Worm (Caenorhabditis elegans) whole organism, young adult: ENCODE results near the gene mnp-1.

Source experiments
- B0261.1 ChIP-seq: sonication (generic microtip); optimal IDR thresholded peaks from 2 replicates; lab custom pipeline; 2016; ENCODE audit warnings: mild to moderate bottlenecking, missing genetic modification characterization, moderate library complexity, missing compliant biosample characterization
- D2030.7 ChIP-seq: fragments of 200-800 bp; sonication (Bioruptor generic); IDR thresholded peaks from 2 replicates; pipeline ENCODE4 v1.3.6; 2022; ENCODE audit warnings: missing genetic modification reagents, missing genetic modification characterization, missing compliant biosample characterization
- F10E7.11 ChIP-seq: sonication (generic microtip); optimal IDR thresholded peaks from 2 replicates; lab custom pipeline; 2017; ENCODE audit warnings: mild to moderate bottlenecking, missing genetic modification characterization, moderate library complexity, missing compliant biosample characterization
- F23B12.7 ChIP-seq: sonication (generic microtip); optimal IDR thresholded peaks from 2 replicates; lab custom pipeline; 2017; ENCODE audit warnings: missing genetic modification characterization, mild to moderate bottlenecking, missing compliant biosample characterization, antibody characterized with exemption, moderate library complexity; ENCODE audit not compliant: insufficient read depth
- F37B4.10 ChIP-seq: fragments of 200-800 bp; sonication (Bioruptor generic); IDR thresholded peaks from 2 replicates; pipeline ENCODE4 v1.3.6; 2022; ENCODE audit warnings: missing genetic modification characterization, missing compliant biosample characterization
- F57A8.1 ChIP-seq: fragments of 200-800 bp; sonication (Bioruptor generic); optimal IDR thresholded peaks from 2 replicates; lab custom pipeline; 2018; ENCODE audit warnings: mild to moderate bottlenecking, missing genetic modification characterization, moderate library complexity, missing compliant biosample characterization
- T07F8.4 ChIP-seq: sonication (generic microtip); optimal IDR thresholded peaks from 2 replicates; lab custom pipeline; 2016; ENCODE audit warnings: mild to moderate bottlenecking, missing genetic modification characterization, moderate library complexity, missing compliant biosample characterization
- Y53F4B.3 ChIP-seq: fragments of 200-800 bp; sonication (Bioruptor generic); IDR thresholded peaks from 2 replicates; pipeline ENCODE4 v1.3.6; 2022; ENCODE audit warnings: missing genetic modification reagents, missing genetic modification characterization, missing compliant biosample characterization
- ZK185.1 ChIP-seq: sonication (generic microtip); optimal IDR thresholded peaks from 2 replicates; lab custom pipeline; 2016; ENCODE audit warnings: mild to moderate bottlenecking, missing genetic modification characterization, missing compliant biosample characterization; ENCODE audit not compliant: poor library complexity, severe bottlenecking
- ama-1 ChIP-seq, 3 experiments: fragments of 150-350 bp in 1 of 3; sonication (generic microtip) in 2 of 3; optimal IDR thresholded peaks; 2 replicates each; lab custom pipeline; 2014 to 2018; ENCODE audit warnings: missing biosample characterization in 2 of 3, missing genetic modification characterization in 2 of 3, missing genetic modification reagents in 2 of 3
- aptf-2 ChIP-seq: fragments of 200-800 bp; sonication (Bioruptor generic); conservative IDR thresholded peaks from 2 replicates; pipeline ENCODE4 v1.3.6; 2022; ENCODE audit warnings: missing genetic modification reagents, missing genetic modification characterization, missing compliant biosample characterization
- ceh-100 ChIP-seq: fragments of 200-800 bp; sonication (Bioruptor generic); IDR thresholded peaks from 2 replicates; pipeline ENCODE4 v1.3.6; 2022; ENCODE audit warnings: missing genetic modification reagents, missing genetic modification characterization, missing compliant biosample characterization
- ceh-58 ChIP-seq: fragments of 200-800 bp; sonication (Bioruptor generic); IDR thresholded peaks from 2 replicates; pipeline ENCODE4 v1.3.6; 2022; ENCODE audit warnings: missing genetic modification characterization, missing compliant biosample characterization
- chd-7 ChIP-seq: sonication (generic microtip); optimal IDR thresholded peaks from 2 replicates; lab custom pipeline; 2016; ENCODE audit warnings: mild to moderate bottlenecking, missing genetic modification characterization, moderate library complexity, missing compliant biosample characterization
- dox-1 ChIP-seq: fragments of 200-800 bp; sonication (Bioruptor generic); IDR thresholded peaks from 2 replicates; pipeline ENCODE4 v1.3.6; 2022; ENCODE audit warnings: missing genetic modification reagents, missing genetic modification characterization, missing compliant biosample characterization
- dpff-1 ChIP-seq: sonication (generic microtip); optimal IDR thresholded peaks from 2 replicates; lab custom pipeline; 2017; ENCODE audit warnings: mild to moderate bottlenecking, missing genetic modification characterization, missing compliant biosample characterization
- dpl-1 ChIP-seq: fragments of 150-350 bp; optimal IDR thresholded peaks from 2 replicates; lab custom pipeline; 2014; ENCODE audit warnings: missing biosample characterization, missing genetic modification reagents, missing genetic modification characterization
- ekl-4 ChIP-seq: fragments of 200-800 bp; sonication (Bioruptor generic); IDR thresholded peaks from 2 replicates; pipeline ENCODE4 v1.3.6; 2022; ENCODE audit warnings: missing genetic modification reagents, missing genetic modification characterization, missing compliant biosample characterization
- ets-4 ChIP-seq: fragments of 200-800 bp; sonication (Bioruptor generic); optimal IDR thresholded peaks from 2 replicates; lab custom pipeline; 2018; ENCODE audit warnings: mild to moderate bottlenecking, missing genetic modification characterization, missing compliant biosample characterization
- fkh-3 ChIP-seq: sonication (generic microtip); optimal IDR thresholded peaks from 2 replicates; lab custom pipeline; 2016; ENCODE audit warnings: mild to moderate bottlenecking, missing genetic modification characterization, missing compliant biosample characterization
- gei-17 ChIP-seq: fragments of 200-800 bp; sonication (Bioruptor generic); optimal IDR thresholded peaks from 2 replicates; lab custom pipeline; 2018; ENCODE audit warnings: mild to moderate bottlenecking, missing genetic modification characterization, missing compliant biosample characterization
- him-1 ChIP-seq: sonication (generic microtip); optimal IDR thresholded peaks from 2 replicates; lab custom pipeline; 2016; ENCODE audit warnings: missing genotype, missing genetic modification reagents, missing genetic modification characterization, missing compliant biosample characterization
- hlh-12 ChIP-seq: sonication (generic microtip); optimal IDR thresholded peaks from 2 replicates; lab custom pipeline; 2016; ENCODE audit warnings: missing genetic modification characterization, missing compliant biosample characterization
- hlh-26 ChIP-seq: fragments of 200-800 bp; sonication (Bioruptor generic); conservative IDR thresholded peaks from 2 replicates; pipeline ENCODE4 v1.3.6; 2022; ENCODE audit warnings: missing genetic modification reagents, missing genetic modification characterization, missing compliant biosample characterization
- hmg-1.2 ChIP-seq: fragments of 200-800 bp; sonication (Bioruptor generic); IDR thresholded peaks from 2 replicates; pipeline ENCODE4 v1.3.6; 2022; ENCODE audit warnings: missing genetic modification reagents, missing genetic modification characterization, missing compliant biosample characterization
- hsf-1 ChIP-seq: fragments of 200-800 bp; sonication (Bioruptor generic); IDR thresholded peaks from 2 replicates; pipeline ENCODE4 v1.3.6; 2022; ENCODE audit warnings: missing genetic modification reagents, missing genetic modification characterization, missing compliant biosample characterization
- let-526 ChIP-seq: fragments of 200-800 bp; sonication (Bioruptor generic); IDR thresholded peaks from 2 replicates; pipeline ENCODE4 v1.3.6; 2022; ENCODE audit warnings: missing genetic modification reagents, missing genetic modification characterization, missing compliant biosample characterization
- lin-35 ChIP-seq, 3 experiments: fragments of 150-350 bp in 2 of 3; sonication (generic microtip) in 1 of 3; optimal IDR thresholded peaks; 2 replicates each; lab custom pipeline; 2014 to 2018; ENCODE audit warnings: missing biosample characterization in 3 of 3, missing genetic modification characterization in 3 of 3, missing genetic modification reagents in 3 of 3
- madf-10 ChIP-seq: sonication (generic microtip); optimal IDR thresholded peaks from 2 replicates; lab custom pipeline; 2016; ENCODE audit warnings: mild to moderate bottlenecking, missing genetic modification characterization, missing compliant biosample characterization
- madf-6 ChIP-seq: fragments of 200-800 bp; sonication (Bioruptor generic); IDR thresholded peaks from 2 replicates; pipeline ENCODE4 v1.3.6; 2022; ENCODE audit warnings: missing genetic modification reagents, missing genetic modification characterization, missing compliant biosample characterization
- mcd-1 ChIP-seq: fragments of 200-800 bp; sonication (Bioruptor generic); IDR thresholded peaks from 2 replicates; pipeline ENCODE4 v1.3.6; 2022; ENCODE audit warnings: missing genetic modification reagents, missing genetic modification characterization, missing compliant biosample characterization
- mes-4 ChIP-seq: sonication (generic microtip); optimal IDR thresholded peaks from 2 replicates; lab custom pipeline; 2016; ENCODE audit warnings: missing genotype, missing genetic modification characterization, missing compliant biosample characterization
- nfya-1 ChIP-seq: sonication (generic microtip); optimal IDR thresholded peaks from 2 replicates; lab custom pipeline; 2017; ENCODE audit warnings: antibody characterized with exemption, missing compliant biosample characterization, missing genetic modification characterization, borderline replicate concordance; ENCODE audit not compliant: insufficient read depth
- pbrm-1 ChIP-seq: fragments of 200-800 bp; sonication (Bioruptor generic); IDR thresholded peaks from 2 replicates; pipeline ENCODE4 v1.3.6; 2022; ENCODE audit warnings: missing genetic modification reagents, missing genetic modification characterization, missing compliant biosample characterization
- snpc-1.1 ChIP-seq: sonication (generic microtip); optimal IDR thresholded peaks from 2 replicates; lab custom pipeline; 2017; ENCODE audit warnings: missing genetic modification characterization, mild to moderate bottlenecking, missing compliant biosample characterization, antibody characterized with exemption, moderate library complexity, missing genotype, missing genetic modification reagents; ENCODE audit not compliant: insufficient read depth
- zim-3 ChIP-seq: sonication (generic microtip); optimal IDR thresholded peaks from 2 replicates; lab custom pipeline; 2017; ENCODE audit warnings: mild to moderate bottlenecking, missing genetic modification characterization, moderate library complexity, missing compliant biosample characterization
- ztf-22 ChIP-seq: fragments of 200-800 bp; sonication (Bioruptor generic); optimal IDR thresholded peaks from 2 replicates; lab custom pipeline; 2018; ENCODE audit warnings: mild to moderate bottlenecking, missing genetic modification characterization, moderate library complexity, missing compliant biosample characterization

Gene mnp-1

ce11 chrIII:4358345-4358744 is 2.0 kb downstream of the mnp-1 start:
- TF ChIP-seq fkh-3 (tag; lab: Kevin White, UChicago) (no peak), T07F8.4 (tag; lab: Kevin White, UChicago) (no peak), ekl-4 (GFP tag; lab: Robert Waterston, UW) (no peak), F57A8.1 (GFP tag; lab: Kevin White, UChicago) (no peak), ama-1 (optimal IDR thresholded peaks at IDR 0.05; lab: Kevin White, UChicago) (no peak), ama-1 (GFP tag; optimal IDR thresholded peaks at IDR 0.05; lab: Kevin White, UChicago) (no peak), ZK185.1 (tag; lab: Kevin White, UChicago) (no peak), him-1 (no peak), lin-35 (GFP tag; optimal IDR thresholded peaks at IDR 0.05; lab: Kevin White, UChicago) (no peak), hmg-1.2 (GFP tag; lab: Robert Waterston, UW) (no peak), F10E7.11 (no peak), dox-1 (GFP tag; lab: Robert Waterston, UW) (no peak), let-526 (no peak), nfya-1 (tag; lab: Kevin White, UChicago) (no peak)

- TF ChIP-seq hlh-12 (tag; lab: Kevin White, UChicago), result no peak
- TF ChIP-seq aptf-2 (GFP tag; lab: Robert Waterston, UW), result no peak
- TF ChIP-seq madf-6, result no peak
- no peak for TF ChIP-seq F37B4.10 (GFP tag; lab: Robert Waterston, UW)
- TF ChIP-seq mes-4 (tag; lab: Kevin White, UChicago), result no peak
- no peak for TF ChIP-seq F23B12.7
- no peak for TF ChIP-seq mcd-1 (GFP tag; lab: Robert Waterston, UW)
- no peak for TF ChIP-seq madf-10 (tag; lab: Kevin White, UChicago)
- no peak for TF ChIP-seq gei-17 (GFP tag; lab: Kevin White, UChicago)
- no peak for TF ChIP-seq hlh-26 (GFP tag; lab: Robert Waterston, UW)
- no peak for TF ChIP-seq ets-4 (GFP tag; lab: Kevin White, UChicago)
- no peak for TF ChIP-seq dpff-1 (tag; lab: Kevin White, UChicago)
- no peak for TF ChIP-seq chd-7
- no peak for TF ChIP-seq ceh-58 (GFP tag; lab: Robert Waterston, UW)
- no peak for TF ChIP-seq pbrm-1 (GFP tag; lab: Robert Waterston, UW)
- no peak for TF ChIP-seq T07F8.4 (tag; lab: Kevin White, UChicago)
- no peak for TF ChIP-seq zim-3 (tag; lab: Kevin White, UChicago)
These were observed 2.8 kb downstream of the mnp-1 start for ce11 chrIII:4359208-4359607.

- no peak for TF ChIP-seq F23B12.7
- TF ChIP-seq Y53F4B.3 (GFP tag; lab: Robert Waterston, UW), result no peak
- no peak for TF ChIP-seq D2030.7
- no peak for TF ChIP-seq dpl-1
- no peak for TF ChIP-seq hsf-1 (GFP tag; lab: Robert Waterston, UW)
- no peak for TF ChIP-seq B0261.1 (tag; lab: Kevin White, UChicago)
- TF ChIP-seq ztf-22 (GFP tag; lab: Kevin White, UChicago), result no peak
- no peak for TF ChIP-seq ceh-100 (GFP tag; lab: Robert Waterston, UW)
- no peak for TF ChIP-seq snpc-1.1 (tag; lab: Kevin White, UChicago)
These were observed 3.5 kb downstream of the mnp-1 start for ce11 chrIII:4359900-4360299.
